Worm (Caenorhabditis elegans) whole organism, L2 larva: ENCODE data around the gene pro-3.

Source experiments
- C34F6.9 ChIP-seq: fragments of 150-350 bp; optimal IDR thresholded peaks from 2 replicates; lab custom pipeline; 2014; ENCODE audit warnings: missing biosample characterization, missing genetic modification characterization
- F13H6.1 ChIP-seq: sonication (generic microtip); optimal IDR thresholded peaks from 2 replicates; lab custom pipeline; 2016; ENCODE audit warnings: missing genetic modification characterization, missing compliant biosample characterization
- R02D3.7 ChIP-seq: fragments of 150-350 bp; optimal IDR thresholded peaks from 2 replicates; lab custom pipeline; 2014; ENCODE audit warnings: missing biosample characterization, missing genetic modification characterization
- ZK546.5 ChIP-seq: sonication (generic microtip); optimal IDR thresholded peaks from 2 replicates; lab custom pipeline; 2017; ENCODE audit warnings: missing biosample characterization, missing genetic modification characterization
- alr-1 ChIP-seq: fragments of 150-350 bp; optimal IDR thresholded peaks from 2 replicates; lab custom pipeline; 2014; ENCODE audit warnings: missing biosample characterization, missing genetic modification characterization
- ceh-16 ChIP-seq: fragments of 150-350 bp; optimal IDR thresholded peaks from 2 replicates; lab custom pipeline; 2014; ENCODE audit warnings: missing biosample characterization, missing genetic modification characterization
- ceh-82 ChIP-seq: fragments of 150-350 bp; optimal IDR thresholded peaks from 2 replicates; lab custom pipeline; 2014; ENCODE audit warnings: missing biosample characterization, missing genetic modification characterization
- crh-2 ChIP-seq: sonication (generic microtip); optimal IDR thresholded peaks from 2 replicates; lab custom pipeline; 2017; ENCODE audit warnings: missing biosample characterization, missing genetic modification characterization
- dmd-4 ChIP-seq: sonication (generic microtip); optimal IDR thresholded peaks from 2 replicates; lab custom pipeline; 2017; ENCODE audit warnings: missing biosample characterization, missing genetic modification characterization
- egl-27 ChIP-seq: sonication (generic microtip); optimal IDR thresholded peaks from 3 replicates; lab custom pipeline; 2017; ENCODE audit warnings: missing biosample characterization, missing genetic modification reagents, missing genetic modification characterization
- elt-1 ChIP-seq: fragments of 150-350 bp; optimal IDR thresholded peaks from 2 replicates; lab custom pipeline; 2014; ENCODE audit warnings: missing biosample characterization, missing genetic modification characterization
- elt-3 ChIP-seq: sonication (generic microtip); optimal IDR thresholded peaks from 2 replicates; lab custom pipeline; 2017; ENCODE audit warnings: missing biosample characterization, missing genetic modification characterization
- fos-1 ChIP-seq: fragments of 150-350 bp; optimal IDR thresholded peaks from 2 replicates; lab custom pipeline; 2014; ENCODE audit warnings: missing biosample characterization, missing genetic modification characterization
- lin-13 ChIP-seq: fragments of 150-350 bp; optimal IDR thresholded peaks from 2 replicates; lab custom pipeline; 2014; ENCODE audit warnings: missing biosample characterization, missing genetic modification reagents, missing genetic modification characterization
- lsy-2 ChIP-seq, 2 experiments: fragments of 150-350 bp in 1 of 2; sonication (generic microtip) in 1 of 2; optimal IDR thresholded peaks; 2 replicates each; lab custom pipeline; 2014 to 2017; ENCODE audit warnings: missing biosample characterization in 2 of 2, missing genetic modification characterization in 2 of 2
- mab-5 ChIP-seq: fragments of 150-350 bp; optimal IDR thresholded peaks from 2 replicates; lab custom pipeline; 2014; ENCODE audit warnings: missing biosample characterization, missing genetic modification characterization
- mbf-1 ChIP-seq: sonication (generic microtip); optimal IDR thresholded peaks from 2 replicates; lab custom pipeline; 2017; ENCODE audit warnings: missing biosample characterization, missing genetic modification characterization
- mdl-1 ChIP-seq, 2 experiments: fragments of 150-350 bp in 1 of 2; sonication (generic microtip) in 1 of 2; optimal IDR thresholded peaks; 2 replicates each; lab custom pipeline; 2017; ENCODE audit warnings: missing biosample characterization in 2 of 2, missing genetic modification characterization in 2 of 2
- nhr-10 ChIP-seq: sonication (generic microtip); optimal IDR thresholded peaks from 2 replicates; lab custom pipeline; 2017; ENCODE audit warnings: missing biosample characterization, missing genetic modification characterization
- nhr-11 ChIP-seq: fragments of 150-350 bp; optimal IDR thresholded peaks from 2 replicates; lab custom pipeline; 2014; ENCODE audit warnings: missing biosample characterization, missing genetic modification characterization
- nhr-129 ChIP-seq: fragments of 150-350 bp; optimal IDR thresholded peaks from 2 replicates; lab custom pipeline; 2014; ENCODE audit warnings: missing biosample characterization, missing genetic modification characterization
- nhr-21 ChIP-seq: fragments of 150-350 bp; optimal IDR thresholded peaks from 2 replicates; lab custom pipeline; 2014; ENCODE audit warnings: missing biosample characterization, missing genetic modification characterization
- nhr-23 ChIP-seq: fragments of 150-350 bp; optimal IDR thresholded peaks from 2 replicates; lab custom pipeline; 2014; ENCODE audit warnings: missing biosample characterization, missing genetic modification reagents, missing genetic modification characterization
- nhr-25 ChIP-seq: fragments of 150-350 bp; sonication (generic microtip); optimal IDR thresholded peaks from 3 replicates; lab custom pipeline; 2014; ENCODE audit warnings: missing biosample characterization, missing genetic modification characterization
- nhr-6 ChIP-seq: fragments of 150-350 bp; optimal IDR thresholded peaks from 2 replicates; lab custom pipeline; 2014; ENCODE audit warnings: missing biosample characterization, missing genetic modification characterization
- nhr-77 ChIP-seq: fragments of 150-350 bp; optimal IDR thresholded peaks from 2 replicates; lab custom pipeline; 2014; ENCODE audit warnings: missing biosample characterization, missing genetic modification characterization
- peb-1 ChIP-seq: fragments of 150-350 bp; optimal IDR thresholded peaks from 2 replicates; lab custom pipeline; 2014; ENCODE audit warnings: missing biosample characterization, missing genetic modification characterization
- sem-4 ChIP-seq: fragments of 150-350 bp; optimal IDR thresholded peaks from 2 replicates; lab custom pipeline; 2014; ENCODE audit warnings: missing biosample characterization, missing genetic modification reagents, missing genetic modification characterization
- skn-1 ChIP-seq: sonication (generic microtip); optimal IDR thresholded peaks from 2 replicates; lab custom pipeline; 2017; ENCODE audit warnings: missing biosample characterization, missing genetic modification characterization
- sma-3 ChIP-seq: sonication (generic microtip); optimal IDR thresholded peaks from 2 replicates; lab custom pipeline; 2016; ENCODE audit warnings: missing genetic modification reagents, missing genetic modification characterization, missing compliant biosample characterization
- sma-9 ChIP-seq, 2 experiments: fragments of 150-350 bp in 1 of 2; sonication (generic microtip) in 1 of 2; optimal IDR thresholded peaks; 2 replicates each; lab custom pipeline; 2014 to 2016; ENCODE audit warnings: missing genetic modification characterization in 2 of 2, mild to moderate bottlenecking in 1 of 2, missing biosample characterization in 1 of 2, missing compliant biosample characterization in 1 of 2, missing genetic modification reagents in 1 of 2, moderate library complexity in 1 of 2
- snpc-4 ChIP-seq: fragments of 150-350 bp; optimal IDR thresholded peaks from 2 replicates; lab custom pipeline; 2014; ENCODE audit warnings: missing biosample characterization, missing genetic modification characterization
- unc-39 ChIP-seq: fragments of 150-350 bp; optimal IDR thresholded peaks from 2 replicates; lab custom pipeline; 2014; ENCODE audit warnings: missing biosample characterization, missing genetic modification characterization
- unc-55 ChIP-seq: fragments of 150-350 bp; sonication (generic microtip); optimal IDR thresholded peaks from 3 replicates; lab custom pipeline; 2014; ENCODE audit warnings: missing biosample characterization, missing genetic modification reagents, missing genetic modification characterization
- unc-62 ChIP-seq: fragments of 150-350 bp; optimal IDR thresholded peaks from 2 replicates; lab custom pipeline; 2014; ENCODE audit warnings: missing biosample characterization, missing genetic modification reagents, missing genetic modification characterization
- ztf-1 ChIP-seq: fragments of 200-800 bp; sonication (Bioruptor generic); conservative IDR thresholded peaks from 2 replicates; pipeline ENCODE4 v1.3.6; 2022; ENCODE audit warnings: missing genetic modification characterization, missing compliant biosample characterization
- ztf-11 ChIP-seq: sonication (generic microtip); optimal IDR thresholded peaks from 2 replicates; lab custom pipeline; 2017; ENCODE audit warnings: missing biosample characterization, missing genetic modification characterization

The pro-3 gene

ce11 chrV:19076835-19077234, 41.4 kb downstream of the pro-3 start:
- TF ChIP-seq unc-62 (GFP tag; lab: Kevin White, UChicago): no peak
- no peak for TF ChIP-seq mbf-1 (tag; lab: Kevin White, UChicago)
- TF ChIP-seq lin-13 (GFP tag; lab: Kevin White, UChicago): no peak
- TF ChIP-seq elt-3 (tag; lab: Kevin White, UChicago): no peak
- TF ChIP-seq ZK546.5 (tag; lab: Kevin White, UChicago): no peak
- no peak for TF ChIP-seq mab-5 (tag; lab: Kevin White, UChicago)
- no peak for TF ChIP-seq ztf-11 (tag; lab: Kevin White, UChicago)
- TF ChIP-seq R02D3.7: no peak
- no peak for TF ChIP-seq ceh-82 (tag; lab: Kevin White, UChicago)
- no peak for TF ChIP-seq peb-1 (tag; lab: Kevin White, UChicago)
- no peak for TF ChIP-seq unc-39 (tag; lab: Kevin White, UChicago)
- no peak for TF ChIP-seq nhr-23 (tag; lab: Kevin White, UChicago)
- TF ChIP-seq, all 48 proteins: peak for 0

ce11 chrV:19073169-19073568, 45.0 kb downstream of the pro-3 start:
- TF ChIP-seq nhr-11 (no peak), F13H6.1 (tag; lab: Kevin White, UChicago) (no peak), unc-55 (GFP tag; lab: Kevin White, UChicago) (no peak), sma-9 (GFP tag; optimal IDR thresholded peaks at IDR 0.05; lab: Kevin White, UChicago) (no peak), sma-9 (tag; optimal IDR thresholded peaks at IDR 0.05; lab: Kevin White, UChicago) (no peak)

DNA sequence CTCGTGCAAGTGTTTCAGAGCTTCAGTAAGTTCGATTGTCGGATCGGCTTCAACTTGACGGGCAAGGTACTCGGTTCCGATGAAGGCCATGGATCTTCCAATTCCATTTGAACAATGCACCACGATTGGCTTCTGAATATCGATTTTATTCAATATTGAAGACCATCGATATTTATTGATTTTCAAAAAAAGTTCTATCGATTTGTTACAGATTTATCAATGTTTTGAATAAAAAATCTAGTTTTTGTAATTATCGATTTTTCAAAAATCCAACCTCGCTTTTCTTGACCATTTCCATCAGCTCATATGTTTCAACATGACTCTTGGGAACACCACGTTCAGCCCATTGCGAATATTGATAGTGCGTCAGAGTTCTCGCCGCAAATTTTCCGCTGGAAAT, 49.3 kb downstream of the pro-3 start:
- TF ChIP-seq elt-3 (tag; lab: Kevin White, UChicago) (no peak), snpc-4 (tag; lab: Kevin White, UChicago) (no peak), ceh-82 (tag; lab: Kevin White, UChicago) (no peak), mdl-1 (tag; optimal IDR thresholded peaks at IDR 0.05; lab: Kevin White, UChicago) (no peak), dmd-4 (tag; lab: Kevin White, UChicago) (no peak), nhr-10 (tag; lab: Kevin White, UChicago) (no peak), C34F6.9 (tag; lab: Kevin White, UChicago) (no peak), unc-39 (tag; lab: Kevin White, UChicago) (no peak), crh-2 (tag; lab: Kevin White, UChicago) (no peak), mab-5 (tag; lab: Kevin White, UChicago) (no peak), elt-1 (tag; lab: Kevin White, UChicago) (no peak), nhr-129 (tag; lab: Kevin White, UChicago) (no peak), skn-1 (tag; lab: Kevin White, UChicago) (no peak), ZK546.5 (tag; lab: Kevin White, UChicago) (no peak), alr-1 (tag; lab: Kevin White, UChicago) (no peak), R02D3.7 (no peak), nhr-23 (tag; lab: Kevin White, UChicago) (no peak)

ce11 chrV:19063326-19063725, 54.9 kb downstream of the pro-3 start:
- TF ChIP-seq lin-13 (GFP tag; lab: Kevin White, UChicago) (no peak), nhr-77 (no peak), C34F6.9 (tag; lab: Kevin White, UChicago) (no peak), nhr-23 (tag; lab: Kevin White, UChicago) (no peak), F13H6.1 (tag; lab: Kevin White, UChicago) (no peak), fos-1 (tag; lab: Kevin White, UChicago) (no peak), ceh-82 (tag; lab: Kevin White, UChicago) (no peak), elt-3 (tag; lab: Kevin White, UChicago) (no peak), unc-62 (GFP tag; lab: Kevin White, UChicago) (no peak), ztf-11 (tag; lab: Kevin White, UChicago) (no peak), lsy-2 (tag; optimal IDR thresholded peaks at IDR 0.05; lab: Kevin White, UChicago) (no peak), ztf-1 (GFP tag; lab: Robert Waterston, UW) (no peak), sem-4 (tag; lab: Kevin White, UChicago) (no peak), egl-27 (tag; lab: Kevin White, UChicago) (no peak), ZK546.5 (tag; lab: Kevin White, UChicago) (no peak)
- TF ChIP-seq, all 48 proteins: peak for 0

ce11 chrV:19059873-19060272, 58.3 kb downstream of the pro-3 start, which contains the start of gene twk-46:
TSS of gene twk-46 (plus strand) at chrV:19060173.
- TF ChIP-seq nhr-25 (tag; lab: Kevin White, UChicago) (no peak), sma-3 (no peak), ztf-1 (GFP tag; lab: Robert Waterston, UW) (no peak), nhr-21 (tag; lab: Kevin White, UChicago) (no peak), nhr-6 (tag; lab: Kevin White, UChicago) (no peak), nhr-77 (no peak), unc-55 (GFP tag; lab: Kevin White, UChicago) (no peak), nhr-10 (tag; lab: Kevin White, UChicago) (no peak), nhr-23 (tag; lab: Kevin White, UChicago) (no peak), unc-39 (tag; lab: Kevin White, UChicago) (no peak), ceh-16 (tag; lab: Kevin White, UChicago) (no peak), peb-1 (tag; lab: Kevin White, UChicago) (no peak), alr-1 (tag; lab: Kevin White, UChicago) (no peak), lsy-2 (tag; optimal IDR thresholded peaks at IDR 0.05; lab: Kevin White, UChicago) (no peak), sma-9 (GFP tag; optimal IDR thresholded peaks at IDR 0.05; lab: Kevin White, UChicago) (no peak), sma-9 (tag; optimal IDR thresholded peaks at IDR 0.05; lab: Kevin White, UChicago) (no peak)
- TF ChIP-seq, all 48 proteins: peak for 0
